Worm (Caenorhabditis elegans): ENCODE data around the gene B0410.3.

DNA sequence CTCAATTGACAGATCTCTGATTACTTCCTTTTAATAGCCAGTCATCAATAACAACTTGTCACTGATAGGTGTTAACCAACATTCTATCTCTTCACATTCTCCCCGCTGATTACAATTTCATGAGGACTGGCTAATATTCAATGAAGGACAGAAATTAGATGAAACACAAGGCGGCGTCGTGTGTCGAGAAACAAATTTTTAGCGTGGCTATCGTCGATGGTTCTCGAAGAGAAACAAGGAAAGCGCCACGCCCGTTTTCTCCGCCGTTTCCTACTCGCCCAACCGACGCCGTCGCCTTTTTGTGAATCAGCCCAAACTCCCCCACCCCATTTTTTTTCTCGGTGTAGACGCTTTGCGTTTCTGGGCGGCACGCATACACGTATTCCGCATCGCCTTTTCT lies 27.3 kb downstream of the B0410.3 start, which contains the start of gene F53B3.6:
- TF ChIP-seq med-1 (GFP tag; optimal IDR thresholded peaks at IDR 0.05; ENCODE audit: insufficient read depth) (no peak), ref-1 (GFP tag; conservative IDR thresholded peaks at IDR 0.05) (no peak), ztf-29 (GFP tag; IDR thresholded peaks at IDR 0.05) (no peak), flt-1 (GFP tag; IDR thresholded peaks at IDR 0.05) (no peak), T22C8.4 (GFP tag; IDR thresholded peaks at IDR 0.05) (no peak), klf-2 (GFP tag; conservative IDR thresholded peaks at IDR 0.05) (no peak)

Measured in whole organism, midembryonic.